Fruit fly (Drosophila melanogaster): ENCODE data around the gene Cph.

The Cph gene

dm6 chrX:7166306-7166705 is 28.8 kb downstream of the Cph start (continued):
- no peak for TF ChIP-seq ems (GFP tag; optimal IDR thresholded peaks at IDR 0.05)
- no peak for TF ChIP-seq Fer3 (tag; optimal IDR thresholded peaks at IDR 0.05)
- TF ChIP-seq dati (GFP tag; IDR thresholded peaks at IDR 0.05), result no peak
- TF ChIP-seq ken (GFP tag; IDR thresholded peaks at IDR 0.05), result no peak
- TF ChIP-seq CG10565 (GFP tag; optimal IDR thresholded peaks at IDR 0.05), result no peak
- TF ChIP-seq CG10654 (GFP tag; optimal IDR thresholded peaks at IDR 0.05), result no peak
- TF ChIP-seq Sry-δ (GFP tag; optimal IDR thresholded peaks at IDR 0.05), result no peak
- TF ChIP-seq CG1603 (tag; optimal IDR thresholded peaks at IDR 0.05), result peak; percentile 55
- TF ChIP-seq crp (GFP tag; optimal IDR thresholded peaks at IDR 0.05), result no peak
- TF ChIP-seq CG1024 (GFP tag; IDR thresholded peaks at IDR 0.05), result no peak
- no peak for TF ChIP-seq scrt (GFP tag; optimal IDR thresholded peaks at IDR 0.05)
- no peak for TF ChIP-seq NK7.1 (GFP tag; optimal IDR thresholded peaks at IDR 0.05)
- TF ChIP-seq lmd (GFP tag; IDR thresholded peaks at IDR 0.05), result 0 out of 2 replicates have a peak, but pooled peaks have one; percentile 27
- no peak for TF ChIP-seq CG14050 (GFP tag; IDR thresholded peaks at IDR 0.05)
- no peak for TF ChIP-seq Nf-YA (GFP tag; IDR thresholded peaks at IDR 0.05)
- no peak for TF ChIP-seq MTF-1 (GFP tag; optimal IDR thresholded peaks at IDR 0.05; ENCODE audit: borderline replicate concordance)
- TF ChIP-seq fd102C (GFP tag; optimal IDR thresholded peaks at IDR 0.05), result no peak
- TF ChIP-seq Sin3A (optimal IDR thresholded peaks at IDR 0.05), result no peak
- no peak for TF ChIP-seq CG17612 (GFP tag; IDR thresholded peaks at IDR 0.05)
- TF ChIP-seq CG14860 (GFP tag; IDR thresholded peaks at IDR 0.05; ENCODE audit: partially characterized antibody), result no peak
- TF ChIP-seq sens-2 (GFP tag; IDR thresholded peaks at IDR 0.05), result no peak
- peak; percentile 9 for TF ChIP-seq stwl (tag; optimal IDR thresholded peaks at IDR 0.05)
- no peak for TF ChIP-seq Dek (tag; optimal IDR thresholded peaks at IDR 0.05)
- no peak for TF ChIP-seq CkIIα-i1 (GFP tag; IDR thresholded peaks at IDR 0.05)
- TF ChIP-seq Ptx1 (GFP tag; IDR thresholded peaks at IDR 0.05), result peak; percentile 22; the same call in 1 of the 2 replicates
- TF ChIP-seq lbe (GFP tag; optimal IDR thresholded peaks at IDR 0.05), result no peak
- TF ChIP-seq CG31365 (tag; optimal IDR thresholded peaks at IDR 0.05), result no peak
- TF ChIP-seq CG4360 (GFP tag; IDR thresholded peaks at IDR 0.05), result no peak
- TF ChIP-seq CG9727 (GFP tag; optimal IDR thresholded peaks at IDR 0.05), result peak; percentile 76
- TF ChIP-seq sim (GFP tag; IDR thresholded peaks at IDR 0.05), result no peak
- peak; percentile 10 for TF ChIP-seq Oli (tag; optimal IDR thresholded peaks at IDR 0.05)
- no peak for TF ChIP-seq gsb (GFP tag; IDR thresholded peaks at IDR 0.05)
- peak; percentile 66 for TF ChIP-seq CG12391 (tag; optimal IDR thresholded peaks at IDR 0.05)
- TF ChIP-seq Doc2 (GFP tag; IDR thresholded peaks at IDR 0.05), result no peak
- no peak for TF ChIP-seq ATbp (GFP tag; optimal IDR thresholded peaks at IDR 0.05)
- no peak for TF ChIP-seq cg (GFP tag; optimal IDR thresholded peaks at IDR 0.05)
- TF ChIP-seq CG10431 (GFP tag; optimal IDR thresholded peaks at IDR 0.05), result no peak
- TF ChIP-seq fru (optimal IDR thresholded peaks at IDR 0.05), result no peak
- TF ChIP-seq HmgD (GFP tag; optimal IDR thresholded peaks at IDR 0.05), result no peak
- TF ChIP-seq dysf (GFP tag; IDR thresholded peaks at IDR 0.05), result no peak
- TF ChIP-seq z (GFP tag; IDR thresholded peaks at IDR 0.05), result no peak
- TF ChIP-seq CG15073 (GFP tag; optimal IDR thresholded peaks at IDR 0.05), result no peak
- peak; percentile 79 for TF ChIP-seq CG10979 (tag; optimal IDR thresholded peaks at IDR 0.05)
- no peak for TF ChIP-seq gce (GFP tag; IDR thresholded peaks at IDR 0.05)
- TF ChIP-seq MESR4 (GFP tag; optimal IDR thresholded peaks at IDR 0.05), result no peak
- no peak for TF ChIP-seq onecut (GFP tag; IDR thresholded peaks at IDR 0.05)
- peak; percentile 55 for TF ChIP-seq Chrac-16 (GFP tag; optimal IDR thresholded peaks at IDR 0.05)
- no peak for TF ChIP-seq CG7271 (tag; optimal IDR thresholded peaks at IDR 0.05)
- peak; percentile 31 for TF ChIP-seq CG10209 (GFP tag; optimal IDR thresholded peaks at IDR 0.05)
- no peak for TF ChIP-seq dm (GFP tag; optimal IDR thresholded peaks at IDR 0.05)
- TF ChIP-seq CG3163 (GFP tag; optimal IDR thresholded peaks at IDR 0.05), result no peak
- TF ChIP-seq odd (GFP tag; optimal IDR thresholded peaks at IDR 0.05), result no peak
- peak; percentile 12 for TF ChIP-seq CG8359 (GFP tag; optimal IDR thresholded peaks at IDR 0.05; ENCODE audit: borderline replicate concordance)
